Fruit fly (Drosophila melanogaster): ENCODE results near the gene CG12746.

Gene CG12746

dm6 chr3R:5563420-5563819 lies 1.2 kb upstream of the CG12746 start, which contains the start of gene Pi4KIIalpha (continued):
- TF ChIP-seq Hmx (GFP tag; optimal IDR thresholded peaks at IDR 0.05), result no peak
- TF ChIP-seq Xbp1 (GFP tag; optimal IDR thresholded peaks at IDR 0.05), result no peak
- no peak for TF ChIP-seq sens-2 (GFP tag; IDR thresholded peaks at IDR 0.05)
- no peak for TF ChIP-seq Nf-YC (tag; optimal IDR thresholded peaks at IDR 0.05)
- no peak for TF ChIP-seq CG18764 (GFP tag; optimal IDR thresholded peaks at IDR 0.05)
- no peak for TF ChIP-seq CG10321 (GFP tag; IDR thresholded peaks at IDR 0.05)
- TF ChIP-seq onecut (GFP tag; IDR thresholded peaks at IDR 0.05), result no peak; the same call in none of the 2 replicates
- no peak for TF ChIP-seq Hr78 (GFP tag; optimal IDR thresholded peaks at IDR 0.05)
- TF ChIP-seq CG12391 (tag; optimal IDR thresholded peaks at IDR 0.05), result no peak
- no peak for TF ChIP-seq zfh2 (GFP tag; optimal IDR thresholded peaks at IDR 0.05)
- no peak for TF ChIP-seq CG12236 (GFP tag; optimal IDR thresholded peaks at IDR 0.05)
- no peak for TF ChIP-seq CG2889 (GFP tag; IDR thresholded peaks at IDR 0.05)
- no peak for TF ChIP-seq CG18619 (GFP tag; optimal IDR thresholded peaks at IDR 0.05)
- TF ChIP-seq tap (tag; optimal IDR thresholded peaks at IDR 0.05), result no peak
- peak; percentile 79 to 94 for TF ChIP-seq crp (GFP tag; optimal IDR thresholded peaks at IDR 0.05)
- no peak for TF ChIP-seq oc (tag; optimal IDR thresholded peaks at IDR 0.05)
- TF ChIP-seq CG2199 (GFP tag; IDR thresholded peaks at IDR 0.05), result no peak
- no peak for TF ChIP-seq CG3838 (GFP tag; optimal IDR thresholded peaks at IDR 0.05)
- no peak for TF ChIP-seq CG12659 (GFP tag; optimal IDR thresholded peaks at IDR 0.05)
- no peak for TF ChIP-seq sima (GFP tag; optimal IDR thresholded peaks at IDR 0.05)
- TF ChIP-seq CG32532 (GFP tag; IDR thresholded peaks at IDR 0.05), result no peak
- peak; percentile 10 for TF ChIP-seq Myb (GFP tag; optimal IDR thresholded peaks at IDR 0.05)
- no peak for TF ChIP-seq Ada2b (GFP tag; IDR thresholded peaks at IDR 0.05)
- TF ChIP-seq seq (GFP tag; IDR thresholded peaks at IDR 0.05), result no peak
- TF ChIP-seq ap (GFP tag; IDR thresholded peaks at IDR 0.05), result no peak
- TF ChIP-seq sug (tag; optimal IDR thresholded peaks at IDR 0.05), result no peak
- TF ChIP-seq Dp (GFP tag; optimal IDR thresholded peaks at IDR 0.05), result peak; percentile 89
- TF ChIP-seq mirr (GFP tag; optimal IDR thresholded peaks at IDR 0.05), result no peak
- TF ChIP-seq Sox102F (GFP tag; optimal IDR thresholded peaks at IDR 0.05), result no peak
- no peak for TF ChIP-seq CG4730 (GFP tag; IDR thresholded peaks at IDR 0.05)
- no peak for TF ChIP-seq Fer2 (tag; optimal IDR thresholded peaks at IDR 0.05)
- no peak for TF ChIP-seq Drgx (GFP tag; IDR thresholded peaks at IDR 0.05)
- TF ChIP-seq phol (tag; optimal IDR thresholded peaks at IDR 0.05), result peak; percentile 69
- peak; percentile 59 for TF ChIP-seq Dref (GFP tag; IDR thresholded peaks at IDR 0.05)
- TF ChIP-seq ems (GFP tag; optimal IDR thresholded peaks at IDR 0.05), result no peak
- no peak for TF ChIP-seq maf-S (GFP tag; optimal IDR thresholded peaks at IDR 0.05)
- TF ChIP-seq CG32767 (GFP tag; IDR thresholded peaks at IDR 0.05), result no peak
- no peak for TF ChIP-seq Side (GFP tag; optimal IDR thresholded peaks at IDR 0.05)
- peak; percentile 84 for TF ChIP-seq MBD-R2 (GFP tag; IDR thresholded peaks at IDR 0.05)
- TF ChIP-seq CG8944 (GFP tag; optimal IDR thresholded peaks at IDR 0.05), result no peak
- no peak for TF ChIP-seq CG1602 (GFP tag; optimal IDR thresholded peaks at IDR 0.05)
- TF ChIP-seq Dbx (GFP tag; IDR thresholded peaks at IDR 0.05), result no peak
- no peak for TF ChIP-seq Hsf (GFP tag; optimal IDR thresholded peaks at IDR 0.05)
- no peak for TF ChIP-seq CG3407 (GFP tag; optimal IDR thresholded peaks at IDR 0.05)
- TF ChIP-seq jumu (GFP tag; optimal IDR thresholded peaks at IDR 0.05), result no peak
- no peak for TF ChIP-seq Nf-YB (GFP tag; optimal IDR thresholded peaks at IDR 0.05)
- TF ChIP-seq slbo (GFP tag; IDR thresholded peaks at IDR 0.05), result no peak
- TF ChIP-seq CG7839 (tag; optimal IDR thresholded peaks at IDR 0.05), result no peak
- TF ChIP-seq CG13287 (GFP tag; IDR thresholded peaks at IDR 0.05; ENCODE audit: partially characterized antibody), result peak; percentile 54
- peak; percentile 21 for TF ChIP-seq CG2116 (GFP tag; optimal IDR thresholded peaks at IDR 0.05)
- TF ChIP-seq Sry-β (GFP tag; optimal IDR thresholded peaks at IDR 0.05), result peak; percentile 32
- no peak for TF ChIP-seq Rfx (GFP tag; IDR thresholded peaks at IDR 0.05)
- no peak for TF ChIP-seq luna (GFP tag; optimal IDR thresholded peaks at IDR 0.05)

Measured in whole organism, embryonic.